Worm (Caenorhabditis elegans) whole organism, early embryonic: ENCODE measurements around the gene dpy-27.

Source experiments
- B0310.2 ChIP-seq: sonication (generic microtip); optimal IDR thresholded peaks from 2 replicates; lab custom pipeline; 2016; ENCODE audit warnings: mild to moderate bottlenecking, missing genetic modification characterization, missing compliant biosample characterization
- F13C5.2 ChIP-seq: sonication (generic microtip); optimal IDR thresholded peaks from 2 replicates; lab custom pipeline; 2017; ENCODE audit warnings: mild to moderate bottlenecking, missing genetic modification characterization, inconsistent platforms, missing compliant biosample characterization
- aly-1 ChIP-seq: sonication (generic microtip); optimal IDR thresholded peaks from 2 replicates; lab custom pipeline; 2016; ENCODE audit warnings: missing genetic modification characterization, missing compliant biosample characterization
- ama-1 ChIP-seq: fragments of 150-350 bp; optimal IDR thresholded peaks from 2 replicates; lab custom pipeline; 2014
- ceh-13 ChIP-seq: fragments of 200-800 bp; sonication (Bioruptor generic); optimal IDR thresholded peaks from 2 replicates; lab custom pipeline; 2018; ENCODE audit warnings: mild to moderate bottlenecking, missing genetic modification characterization, missing compliant biosample characterization
- ceh-36 ChIP-seq: sonication (generic microtip); optimal IDR thresholded peaks from 2 replicates; lab custom pipeline; 2016; ENCODE audit warnings: missing genetic modification characterization, inconsistent platforms, missing compliant biosample characterization
- ets-7 ChIP-seq: sonication (generic microtip); optimal IDR thresholded peaks from 2 replicates; lab custom pipeline; 2016; ENCODE audit warnings: missing genotype, missing genetic modification characterization, missing compliant biosample characterization
- flt-1 ChIP-seq: fragments of 200-800 bp; sonication (Bioruptor generic); IDR thresholded peaks from 2 replicates; pipeline ENCODE4 v1.3.6; 2022; ENCODE audit warnings: missing genetic modification characterization, missing compliant biosample characterization
- hmbx-1 ChIP-seq: sonication (generic microtip); optimal IDR thresholded peaks from 2 replicates; lab custom pipeline; 2016; ENCODE audit warnings: mild to moderate bottlenecking, missing genetic modification characterization, missing compliant biosample characterization
- hmg-4 ChIP-seq: fragments of 200-800 bp; sonication (Bioruptor generic); optimal IDR thresholded peaks from 2 replicates; lab custom pipeline; 2018; ENCODE audit warnings: mild to moderate bottlenecking, missing genetic modification characterization, missing compliant biosample characterization
- hnd-1 ChIP-seq: sonication (generic microtip); optimal IDR thresholded peaks from 2 replicates; lab custom pipeline; 2016; ENCODE audit warnings: missing genetic modification characterization, missing compliant biosample characterization
- pes-1 ChIP-seq: fragments of 200-800 bp; sonication (Bioruptor generic); IDR thresholded peaks from 2 replicates; pipeline ENCODE4 v1.3.6; 2022; ENCODE audit warnings: missing genetic modification reagents, missing genetic modification characterization, missing compliant biosample characterization
- scrt-1 ChIP-seq: fragments of 200-800 bp; sonication (Bioruptor generic); IDR thresholded peaks from 2 replicates; pipeline ENCODE4 v1.3.6; 2022; ENCODE audit warnings: missing genetic modification characterization, missing compliant biosample characterization
- sea-1 ChIP-seq: fragments of 200-800 bp; sonication (Bioruptor generic); conservative IDR thresholded peaks from 2 replicates; pipeline ENCODE4 v1.3.6; 2022; ENCODE audit warnings: missing genetic modification characterization, missing compliant biosample characterization
- tbx-11 ChIP-seq: fragments of 200-800 bp; sonication (Bioruptor generic); IDR thresholded peaks from 2 replicates; pipeline ENCODE4 v1.3.6; 2022; ENCODE audit warnings: missing genetic modification characterization, missing compliant biosample characterization
- tbx-37 ChIP-seq: fragments of 200-800 bp; sonication (Bioruptor generic); conservative IDR thresholded peaks from 2 replicates; pipeline ENCODE4 v1.3.6; 2022; ENCODE audit warnings: missing genetic modification reagents, missing genetic modification characterization, missing compliant biosample characterization
- tra-4 ChIP-seq: sonication (generic microtip); optimal IDR thresholded peaks from 2 replicates; lab custom pipeline; 2017; ENCODE audit warnings: missing genetic modification characterization, missing compliant biosample characterization

dpy-27 gene

DNA sequence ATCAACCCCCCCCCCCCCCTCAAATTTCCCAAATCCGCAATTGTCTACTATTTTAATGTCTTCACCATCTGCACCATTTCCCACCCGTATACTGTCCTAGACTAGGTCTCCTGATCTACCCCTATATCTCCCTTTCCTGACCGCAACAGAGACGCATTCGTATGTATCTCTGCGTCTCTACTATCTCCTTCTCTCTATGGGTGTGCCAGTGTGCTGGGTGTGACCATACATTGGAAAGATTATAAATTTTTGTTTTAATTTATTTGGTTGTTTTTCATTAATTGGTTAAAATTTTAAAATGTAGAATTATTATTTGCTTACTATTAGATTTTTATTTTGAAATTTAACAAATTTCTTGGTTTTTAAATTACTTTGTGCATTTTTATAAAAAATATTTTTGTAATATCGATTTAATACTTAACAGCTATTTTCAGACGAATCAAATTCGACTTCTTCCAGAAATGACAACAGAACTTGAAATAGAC is 2.5 kb upstream of the dpy-27 start, which contains the start of gene amx-1:
amx-1 (plus strand) TSS at position 435 of the 485 bp plus-strand sequence.
- TF ChIP-seq hmg-4 (GFP tag; lab: Kevin White, UChicago) (no peak), scrt-1 (GFP tag; lab: Robert Waterston, UW) (no peak), hmbx-1 (tag; lab: Kevin White, UChicago) (no peak), tbx-11 (no peak), F13C5.2 (no peak), tbx-37 (GFP tag; lab: Robert Waterston, UW) (no peak), aly-1 (tag; lab: Kevin White, UChicago) (no peak), ama-1 (lab: Kevin White, UChicago) (no peak), tra-4 (no peak), ceh-13 (GFP tag; lab: Kevin White, UChicago) (no peak), sea-1 (GFP tag; lab: Robert Waterston, UW) (no peak), pes-1 (no peak)

ce11 chrIII:3820134-3820533 is 655 bp upstream of the dpy-27 start:
- peak; percentile 36 for TF ChIP-seq aly-1 (tag; lab: Kevin White, UChicago)
- peak; percentile 20 for TF ChIP-seq F13C5.2
- TF ChIP-seq ama-1 (lab: Kevin White, UChicago) = no peak
- peak; percentile 74 for TF ChIP-seq hmg-4 (GFP tag; lab: Kevin White, UChicago)

- TF ChIP-seq tbx-11 = no peak
- no peak for TF ChIP-seq scrt-1 (GFP tag; lab: Robert Waterston, UW)
- TF ChIP-seq pes-1 = no peak
- TF ChIP-seq hmg-4 (GFP tag; lab: Kevin White, UChicago) = no peak
- TF ChIP-seq ceh-13 (GFP tag; lab: Kevin White, UChicago) = no peak
- no peak for TF ChIP-seq aly-1 (tag; lab: Kevin White, UChicago)
- no peak for TF ChIP-seq ama-1 (lab: Kevin White, UChicago)
- TF ChIP-seq hnd-1 (tag; lab: Kevin White, UChicago) = no peak
- TF ChIP-seq B0310.2 = no peak
- TF ChIP-seq ceh-36 (tag; lab: Kevin White, UChicago) = no peak
- TF ChIP-seq F13C5.2 = no peak
- TF ChIP-seq tbx-37 (GFP tag; lab: Robert Waterston, UW) = no peak
Observed at ce11 chrIII:3814421-3814820, 5.1 kb downstream of the dpy-27 start.

DNA sequence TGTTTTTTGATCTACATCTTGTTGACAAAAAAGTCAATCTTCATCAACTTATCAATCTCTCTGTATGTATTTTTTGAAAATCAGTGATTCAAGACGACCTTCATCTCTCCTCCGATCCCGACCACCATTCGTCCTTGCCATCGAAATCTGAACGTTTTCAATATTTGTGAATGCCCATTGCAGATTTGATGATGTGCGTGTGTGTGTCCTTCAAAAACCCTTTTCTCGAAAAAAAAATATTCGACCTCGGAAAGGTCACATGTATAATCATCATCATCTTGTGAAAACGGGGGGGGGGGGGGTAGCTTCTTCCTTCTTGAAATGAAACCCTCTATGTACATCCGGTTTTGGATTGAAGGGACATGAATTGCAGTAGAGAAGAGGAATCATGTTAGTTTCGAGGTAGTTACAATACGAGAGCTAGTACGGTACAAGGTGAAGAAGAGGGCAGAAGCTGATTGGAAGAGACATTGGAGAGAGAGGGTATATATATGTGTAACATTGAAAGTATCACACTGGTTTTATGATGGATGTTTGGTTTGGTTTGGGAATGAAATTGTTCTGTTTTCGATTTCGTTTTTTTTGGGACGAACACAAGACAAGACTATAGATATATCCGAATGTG is 7.0 kb downstream of the dpy-27 start:
- TF ChIP-seq B0310.2 (peak; percentile 2), tra-4 (no peak)

ce11 chrIII:3811375-3811924 is 8.0 kb downstream of the dpy-27 start:
- peak; percentile 59 for TF ChIP-seq ceh-36 (tag; lab: Kevin White, UChicago)
- no peak for TF ChIP-seq hnd-1 (tag; lab: Kevin White, UChicago)

DNA sequence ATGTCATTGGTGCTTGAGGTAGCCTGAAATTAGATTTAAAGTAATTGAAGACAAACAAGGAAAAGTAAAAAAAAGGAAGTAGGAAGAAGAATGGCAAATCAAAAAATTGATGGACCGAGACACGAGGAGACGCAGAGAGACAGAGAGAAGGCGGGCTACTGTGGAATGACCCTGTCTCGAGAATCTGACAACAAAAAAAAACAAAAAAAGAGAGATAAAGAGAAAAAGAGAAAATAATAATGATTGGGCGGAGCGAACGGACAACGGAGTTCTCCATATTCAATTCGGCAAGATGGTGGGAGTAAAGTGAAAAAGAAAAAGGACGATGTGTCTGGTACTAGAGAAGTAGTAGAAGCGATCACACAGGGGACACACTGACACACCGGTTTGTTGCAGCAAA is 10.5 kb downstream of the dpy-27 start, which contains the start of gene toh-1:
toh-1 (minus strand) TSS at position 23 of the 400 bp plus-strand sequence.
- TF ChIP-seq aly-1 (tag; lab: Kevin White, UChicago) = no peak

DNA sequence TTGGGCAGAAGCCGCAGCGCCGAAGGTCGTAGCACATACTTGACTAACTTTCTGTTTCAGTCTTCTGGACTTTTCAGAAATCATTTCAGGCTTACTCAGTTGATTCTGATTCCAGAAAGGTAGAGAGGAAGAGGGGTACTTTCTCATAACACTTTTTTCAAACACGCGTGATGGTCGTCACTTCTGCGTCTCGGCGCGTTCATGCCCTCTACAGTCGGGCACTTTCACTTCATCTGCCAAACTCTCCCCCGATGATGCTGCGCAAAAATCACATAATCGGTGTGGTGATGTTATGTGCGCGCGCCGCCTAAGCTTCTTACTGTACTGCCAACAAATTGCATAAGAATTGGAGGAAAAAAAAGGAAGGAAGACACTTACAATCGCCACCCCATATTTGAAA is 11.9 kb downstream of the dpy-27 start:
- TF ChIP-seq hnd-1 (tag; lab: Kevin White, UChicago) (no peak), flt-1 (no peak), sea-1 (GFP tag; lab: Robert Waterston, UW) (no peak), ceh-36 (tag; lab: Kevin White, UChicago) (no peak), aly-1 (tag; lab: Kevin White, UChicago) (no peak), ets-7 (tag; lab: Kevin White, UChicago) (no peak), hmbx-1 (tag; lab: Kevin White, UChicago) (no peak)

ce11 chrIII:3806883-3807282 is 12.6 kb downstream of the dpy-27 start:
- no peak for TF ChIP-seq F13C5.2

ce11 chrIII:3804422-3804821 is 15.1 kb downstream of the dpy-27 start, which contains the start of gene xbx-5:
TSS of gene xbx-5 (minus strand) at chrIII:3804477.
- no peak for TF ChIP-seq scrt-1 (GFP tag; lab: Robert Waterston, UW)
- TF ChIP-seq ets-7 (tag; lab: Kevin White, UChicago) = no peak
- TF ChIP-seq hnd-1 (tag; lab: Kevin White, UChicago) = no peak
- TF ChIP-seq B0310.2 = no peak
- no peak for TF ChIP-seq F13C5.2
- TF ChIP-seq hmg-4 (GFP tag; lab: Kevin White, UChicago) = no peak
- no peak for TF ChIP-seq ceh-36 (tag; lab: Kevin White, UChicago)
- TF ChIP-seq ceh-13 (GFP tag; lab: Kevin White, UChicago) = no peak
- TF ChIP-seq aly-1 (tag; lab: Kevin White, UChicago) = no peak
- no peak for TF ChIP-seq flt-1
- TF ChIP-seq hmbx-1 (tag; lab: Kevin White, UChicago) = no peak
- no peak for TF ChIP-seq tbx-11
- no peak for TF ChIP-seq tra-4
- TF ChIP-seq ama-1 (lab: Kevin White, UChicago) = no peak
- TF ChIP-seq tbx-37 (GFP tag; lab: Robert Waterston, UW) = no peak
- no peak for TF ChIP-seq pes-1
- TF ChIP-seq sea-1 (GFP tag; lab: Robert Waterston, UW) = no peak
